Fruit fly (Drosophila melanogaster) whole organism, prepupa: ENCODE results near the gene Tim17b2.

Experiments
- CG10631 ChIP-seq: fragments of 200-800 bp; sonication (Bioruptor generic); optimal IDR thresholded peaks from 2 replicates; lab custom pipeline; 2016; ENCODE audit warnings: missing biosample characterization, missing genetic modification characterization
- CG10669 ChIP-seq: fragments of 200-800 bp; sonication (Bioruptor generic); optimal IDR thresholded peaks from 3 replicates; lab custom pipeline; 2018; ENCODE audit warnings: missing biosample characterization, mild to moderate bottlenecking, missing genetic modification characterization, moderate library complexity
- CG11294 ChIP-seq: fragments of 200-800 bp; sonication (Bioruptor generic); IDR thresholded peaks from 2 replicates; pipeline ENCODE4 v1.3.6; 2022; ENCODE audit warnings: missing biosample characterization, missing genetic modification characterization
- CG11902 ChIP-seq: fragments of 200-800 bp; sonication (Bioruptor generic); optimal IDR thresholded peaks from 3 replicates; lab custom pipeline; 2016; ENCODE audit warnings: missing biosample characterization, missing genetic modification characterization
- CG15336 ChIP-seq: fragments of 200-800 bp; sonication (Bioruptor generic); IDR thresholded peaks from 2 replicates; pipeline ENCODE4 v1.3.6; 2022; ENCODE audit warnings: missing biosample characterization, missing genetic modification characterization
- CG1621 ChIP-seq: fragments of 200-800 bp; sonication (Bioruptor generic); optimal IDR thresholded peaks from 3 replicates; lab custom pipeline; 2018; ENCODE audit warnings: missing biosample characterization, mild to moderate bottlenecking, missing genetic modification characterization
- CG16779 ChIP-seq: fragments of 200-800 bp; sonication (Bioruptor generic); optimal IDR thresholded peaks from 3 replicates; lab custom pipeline; 2017; ENCODE audit warnings: missing biosample characterization, mild to moderate bottlenecking, missing genetic modification characterization
- CG32006 ChIP-seq: fragments of 200-800 bp; sonication (Bioruptor generic); optimal IDR thresholded peaks from 3 replicates; lab custom pipeline; 2017; ENCODE audit warnings: missing biosample characterization, mild to moderate bottlenecking, missing genetic modification characterization
- CG3919 ChIP-seq: fragments of 200-800 bp; sonication (Bioruptor generic); optimal IDR thresholded peaks from 3 replicates; lab custom pipeline; 2016; ENCODE audit warnings: missing biosample characterization, missing genetic modification characterization
- CG6163 ChIP-seq: fragments of 200-800 bp; sonication (Bioruptor generic); IDR thresholded peaks from 3 replicates; pipeline ENCODE4 v1.3.6; 2022; ENCODE audit warnings: missing biosample characterization, missing genetic modification characterization
- CG6276 ChIP-seq: fragments of 200-800 bp; sonication (Bioruptor generic); optimal IDR thresholded peaks from 2 replicates; lab custom pipeline; 2017; ENCODE audit warnings: missing biosample characterization, mild to moderate bottlenecking, missing genetic modification characterization
- CG6792 ChIP-seq: fragments of 200-800 bp; sonication (Bioruptor generic); optimal IDR thresholded peaks from 3 replicates; lab custom pipeline; 2016; ENCODE audit warnings: missing biosample characterization, missing genetic modification characterization
- CG6808 ChIP-seq: fragments of 200-800 bp; sonication (Bioruptor generic); optimal IDR thresholded peaks from 3 replicates; lab custom pipeline; 2017; ENCODE audit warnings: missing biosample characterization, missing genetic modification characterization, mild to moderate bottlenecking, moderate library complexity, missing genetic modification reagents
- CG6854 ChIP-seq: fragments of 200-800 bp; sonication (Bioruptor generic); optimal IDR thresholded peaks from 2 replicates; lab custom pipeline; 2017; ENCODE audit warnings: missing biosample characterization, mild to moderate bottlenecking, missing genetic modification characterization
- CG7368 ChIP-seq: fragments of 200-800 bp; sonication (Bioruptor generic); optimal IDR thresholded peaks from 3 replicates; lab custom pipeline; 2016; ENCODE audit warnings: missing biosample characterization, missing genetic modification characterization
- CG8119 ChIP-seq: fragments of 200-800 bp; sonication (Bioruptor generic); IDR thresholded peaks from 3 replicates; pipeline ENCODE4 v1.3.6; 2022; ENCODE audit warnings: missing biosample characterization, missing genetic modification characterization
- CG8319 ChIP-seq: fragments of 200-800 bp; sonication (Bioruptor generic); optimal IDR thresholded peaks from 3 replicates; lab custom pipeline; 2016; ENCODE audit warnings: missing biosample characterization, missing genetic modification characterization
- CG8632 ChIP-seq: fragments of 200-800 bp; sonication (Bioruptor generic); optimal IDR thresholded peaks from 3 replicates; lab custom pipeline; 2016; ENCODE audit warnings: missing biosample characterization, missing genetic modification characterization
- CG9139 ChIP-seq: fragments of 200-800 bp; sonication (Bioruptor generic); optimal IDR thresholded peaks from 3 replicates; lab custom pipeline; 2017; ENCODE audit warnings: missing biosample characterization, mild to moderate bottlenecking, missing genetic modification characterization
- Eip78C ChIP-seq: fragments of 200-800 bp; sonication (Bioruptor generic); peaks from one replicate; lab custom pipeline; 2016; ENCODE audit warnings: missing biosample characterization, missing genetic modification characterization
- Eip93F ChIP-seq: fragments of 200-800 bp; sonication (Bioruptor generic); optimal IDR thresholded peaks from 2 replicates; lab custom pipeline; 2016; ENCODE audit warnings: missing biosample characterization, mild to moderate bottlenecking, missing genetic modification characterization
- Ets96B ChIP-seq: fragments of 200-800 bp; optimal IDR thresholded peaks from 2 replicates; lab custom pipeline; 2019; ENCODE audit warnings: missing biosample characterization, mild to moderate bottlenecking, missing genetic modification characterization, moderate library complexity
- Gug ChIP-seq: fragments of 200-800 bp; sonication (Bioruptor generic); IDR thresholded peaks from 2 replicates; pipeline ENCODE4 v1.3.6; 2022; ENCODE audit warnings: missing biosample characterization, missing genetic modification characterization
- Hr4 ChIP-seq: fragments of 200-800 bp; sonication (Bioruptor generic); optimal IDR thresholded peaks from 3 replicates; lab custom pipeline; 2016; ENCODE audit warnings: missing biosample characterization, missing genetic modification characterization
- Lpt ChIP-seq: fragments of 200-800 bp; sonication (Bioruptor generic); optimal IDR thresholded peaks from 3 replicates; lab custom pipeline; 2016; ENCODE audit warnings: missing biosample characterization, missing genetic modification characterization
- Sox102F ChIP-seq: fragments of 200-800 bp; sonication (Bioruptor generic); optimal IDR thresholded peaks from 2 replicates; lab custom pipeline; 2016; ENCODE audit warnings: missing biosample characterization, mild to moderate bottlenecking, missing genetic modification characterization
- achi ChIP-seq: fragments of 200-800 bp; sonication (Bioruptor generic); optimal IDR thresholded peaks from 3 replicates; lab custom pipeline; 2016; ENCODE audit warnings: missing biosample characterization, missing genetic modification characterization
- acj6 ChIP-seq: fragments of 200-800 bp; sonication (Bioruptor generic); optimal IDR thresholded peaks from 3 replicates; lab custom pipeline; 2016; ENCODE audit warnings: missing biosample characterization, missing genetic modification characterization
- cyc ChIP-seq: fragments of 200-800 bp; sonication (Bioruptor generic); optimal IDR thresholded peaks from 3 replicates; lab custom pipeline; 2016; ENCODE audit warnings: missing biosample characterization, missing genetic modification characterization
- eg ChIP-seq: fragments of 200-800 bp; sonication (Bioruptor generic); IDR thresholded peaks from 3 replicates; pipeline ENCODE4 v1.3.6; 2022; ENCODE audit warnings: missing biosample characterization, missing genetic modification characterization
- esn ChIP-seq: fragments of 200-800 bp; sonication (Bioruptor generic); optimal IDR thresholded peaks from 2 replicates; lab custom pipeline; 2016; ENCODE audit warnings: missing biosample characterization, mild to moderate bottlenecking, missing genetic modification characterization, moderate library complexity
- fd85E ChIP-seq: fragments of 200-800 bp; sonication (Bioruptor generic); optimal IDR thresholded peaks from 3 replicates; lab custom pipeline; 2016; ENCODE audit warnings: missing biosample characterization, missing genetic modification characterization
- fkh ChIP-seq: fragments of 200-800 bp; sonication (Bioruptor generic); optimal IDR thresholded peaks from 3 replicates; lab custom pipeline; 2017; ENCODE audit warnings: missing biosample characterization, mild to moderate bottlenecking, missing genetic modification characterization, moderate library complexity
- pdm3 ChIP-seq: fragments of 200-800 bp; sonication (Bioruptor generic); optimal IDR thresholded peaks from 3 replicates; lab custom pipeline; 2016; ENCODE audit warnings: missing biosample characterization, missing genetic modification characterization
- salr ChIP-seq, 2 experiments: fragments of 200-800 bp; sonication (Bioruptor generic); optimal IDR thresholded peaks; 3 replicates each; lab custom pipeline; 2016 to 2018; ENCODE audit warnings: missing biosample characterization in 2 of 2, missing genetic modification characterization in 2 of 2, mild to moderate bottlenecking in 1 of 2
- ss ChIP-seq, 2 experiments: fragments of 200-800 bp; sonication (Bioruptor generic); optimal IDR thresholded peaks; 2 replicates in 1 of 2; 3 replicates in 1 of 2; lab custom pipeline; 2017 to 2018; ENCODE audit warnings: mild to moderate bottlenecking in 2 of 2, missing biosample characterization in 2 of 2, missing genetic modification characterization in 2 of 2, moderate library complexity in 1 of 2
- svp ChIP-seq: fragments of 200-800 bp; sonication (Bioruptor generic); peaks from one replicate; lab custom pipeline; 2016; ENCODE audit warnings: missing biosample characterization, missing genetic modification characterization
- topi ChIP-seq: fragments of 200-800 bp; sonication (Bioruptor generic); optimal IDR thresholded peaks from 3 replicates; lab custom pipeline; 2016; ENCODE audit warnings: missing biosample characterization, missing genetic modification characterization
- vri ChIP-seq: fragments of 200-800 bp; sonication (Bioruptor generic); optimal IDR thresholded peaks from 3 replicates; lab custom pipeline; 2016; ENCODE audit warnings: missing biosample characterization, mild to moderate bottlenecking, missing genetic modification characterization

Tim17b2 gene

dm6 chr2L:15468776-15469175 lies 15.8 kb upstream of the Tim17b2 start (continued):
- TF ChIP-seq CG8632 (GFP tag; lab: Kevin White, UChicago) (no peak), ss (GFP tag; optimal IDR thresholded peaks at IDR 0.05; lab: Kevin White, UChicago) (no peak)

DNA sequence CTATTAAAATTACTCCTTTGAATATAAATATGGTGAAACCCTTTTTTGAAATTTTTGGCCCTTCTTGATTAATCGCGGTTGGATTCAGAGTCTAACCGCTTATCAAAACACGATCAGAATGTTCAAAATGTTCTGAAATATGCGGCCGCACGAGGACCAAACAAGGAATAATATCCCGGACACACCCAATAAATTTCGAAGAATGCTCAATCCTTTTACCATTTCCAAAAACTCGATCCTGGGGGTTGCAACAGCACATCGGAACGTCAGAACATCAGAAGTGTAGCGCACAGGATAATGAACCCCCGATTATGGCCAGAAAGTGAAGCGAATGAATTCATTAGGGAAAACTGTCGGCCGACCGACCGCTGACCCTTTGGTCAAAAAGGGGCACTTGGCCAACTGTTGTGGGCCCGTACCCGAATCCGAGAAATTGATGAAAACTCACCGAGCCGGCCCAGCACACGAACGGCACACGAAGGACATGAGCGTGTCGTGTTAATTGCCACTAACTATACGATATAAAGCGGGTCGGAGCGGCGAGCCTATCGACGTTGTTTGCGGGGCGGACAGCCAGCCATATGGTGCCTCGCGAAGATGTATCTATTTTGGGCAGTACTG lies 13.9 kb upstream of the Tim17b2 start:
- TF ChIP-seq CG7368 (GFP tag; lab: Kevin White, UChicago) (no peak), CG6792 (GFP tag; lab: Kevin White, UChicago) (no peak), ss (GFP tag; optimal IDR thresholded peaks at IDR 0.05; lab: Kevin White, UChicago) (peak in 1 of 2 experiments; percentile 6), salr (GFP tag; optimal IDR thresholded peaks at IDR 0.05; lab: Kevin White, UChicago) (no peak), svp (GFP tag; lab: Kevin White, UChicago) (peak; percentile 31), Sox102F (GFP tag; lab: Kevin White, UChicago) (no peak), CG10631 (GFP tag; lab: Kevin White, UChicago) (no peak), fkh (GFP tag; lab: Kevin White, UChicago) (no peak), Hr4 (GFP tag; lab: Kevin White, UChicago) (no peak), vri (no peak), CG15336 (GFP tag; lab: Robert Waterston, UW) (no peak)
- TF ChIP-seq, all 60 proteins: peak for 2

DNA sequence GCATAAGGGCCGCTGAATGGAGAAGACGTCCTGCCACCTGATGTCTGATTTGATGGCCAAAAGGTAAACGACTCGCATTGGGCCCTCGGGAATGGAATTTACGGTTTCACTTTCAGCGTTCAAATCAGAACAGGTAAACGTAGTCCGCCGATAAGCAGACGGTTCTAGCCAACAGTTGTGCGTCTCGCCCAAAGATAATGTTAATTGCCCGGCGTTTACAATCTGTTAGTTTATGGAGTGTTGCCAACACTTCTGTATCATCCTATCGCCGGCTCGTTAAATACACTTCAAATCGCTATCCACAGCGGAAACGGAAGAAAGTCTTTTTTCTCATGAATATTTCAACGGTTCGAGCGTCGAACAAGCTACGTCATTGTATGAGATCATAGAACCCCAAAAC lies 13.0 kb upstream of the Tim17b2 start:
- no peak for TF ChIP-seq CG11294 (GFP tag; lab: Robert Waterston, UW)
- TF ChIP-seq CG15336 (GFP tag; lab: Robert Waterston, UW), result no peak
- TF ChIP-seq Lpt (GFP tag; lab: Kevin White, UChicago), result no peak
- TF ChIP-seq CG6808 (GFP tag; lab: Kevin White, UChicago), result no peak
- no peak for TF ChIP-seq esn (GFP tag; lab: Kevin White, UChicago)
- no peak for TF ChIP-seq Hr4 (GFP tag; lab: Kevin White, UChicago)
- TF ChIP-seq CG11902 (GFP tag; lab: Kevin White, UChicago), result no peak
- no peak for TF ChIP-seq CG8119
- no peak for TF ChIP-seq CG6854 (GFP tag; lab: Kevin White, UChicago)
- no peak for TF ChIP-seq fd85E (GFP tag; lab: Kevin White, UChicago)
- no peak for TF ChIP-seq salr (GFP tag; optimal IDR thresholded peaks at IDR 0.05; lab: Kevin White, UChicago)
- no peak for TF ChIP-seq topi
- no peak for TF ChIP-seq CG8319 (GFP tag; lab: Kevin White, UChicago)
- no peak for TF ChIP-seq Eip78C (GFP tag; lab: Kevin White, UChicago)
- TF ChIP-seq CG32006 (GFP tag; lab: Kevin White, UChicago), result no peak
- no peak for TF ChIP-seq vri
- TF ChIP-seq CG8632 (GFP tag; lab: Kevin White, UChicago), result no peak
- TF ChIP-seq CG1621 (tag; lab: Kevin White, UChicago), result no peak

dm6 chr2L:15474402-15474801 lies 10.1 kb upstream of the Tim17b2 start:
- TF ChIP-seq Gug (peak; percentile 37; the same call in 1 of the 2 replicates), CG6163 (GFP tag; lab: Robert Waterston, UW) (0 out of 3 replicates have a peak, but pooled peaks have one; percentile 17), CG9139 (GFP tag; lab: Kevin White, UChicago) (no peak), eg (peak; percentile 54; the same call in 1 of the 3 replicates), acj6 (GFP tag; lab: Kevin White, UChicago) (peak; percentile 8), Hr4 (GFP tag; lab: Kevin White, UChicago) (peak; percentile 45), CG10631 (GFP tag; lab: Kevin White, UChicago) (peak; percentile 7), achi (GFP tag; lab: Kevin White, UChicago) (peak; percentile 10), Eip93F (no peak), fd85E (GFP tag; lab: Kevin White, UChicago) (no peak), CG3919 (peak; percentile 27), cyc (GFP tag; lab: Kevin White, UChicago) (no peak), CG15336 (GFP tag; lab: Robert Waterston, UW) (peak; percentile 71), CG6854 (GFP tag; lab: Kevin White, UChicago) (no peak), CG16779 (no peak), Ets96B (tag; lab: Kevin White, UChicago) (peak; percentile 4), fkh (GFP tag; lab: Kevin White, UChicago) (no peak), Eip78C (GFP tag; lab: Kevin White, UChicago) (peak; percentile 64), CG8119 (peak; percentile 70; the same call in 2 of the 3 replicates), pdm3 (GFP tag; lab: Kevin White, UChicago) (peak; percentile 35), CG11294 (GFP tag; lab: Robert Waterston, UW) (0 out of 2 replicates have a peak, but pooled peaks have one; percentile 16), CG6276 (GFP tag; lab: Kevin White, UChicago) (peak; percentile 53), Lpt (GFP tag; lab: Kevin White, UChicago) (peak; percentile 46), CG10669 (no peak), CG32006 (GFP tag; lab: Kevin White, UChicago) (peak; percentile 76)
